Fruit fly (Drosophila melanogaster): ENCODE data around the gene nis.

nis gene

dm6 chr2L:1615753-1616152, 28.8 kb upstream of the nis start (continued):
- TF ChIP-seq CG17385 (GFP tag; optimal IDR thresholded peaks at IDR 0.05) (peak; percentile 52), cad (GFP tag; optimal IDR thresholded peaks at IDR 0.05) (no peak), ash1 (GFP tag; optimal IDR thresholded peaks at IDR 0.05) (no peak), Stat92E (GFP tag; optimal IDR thresholded peaks at IDR 0.05) (no peak), CG10462 (GFP tag; optimal IDR thresholded peaks at IDR 0.05) (peak; percentile 5), CG1602 (GFP tag; optimal IDR thresholded peaks at IDR 0.05) (peak; percentile 35), org-1 (GFP tag; optimal IDR thresholded peaks at IDR 0.05) (peak; percentile 46), CG11398 (GFP tag; optimal IDR thresholded peaks at IDR 0.05) (no peak), CG10959 (GFP tag; IDR thresholded peaks at IDR 0.05) (0 out of 2 replicates have a peak, but pooled peaks have one; percentile 33), lov (optimal IDR thresholded peaks at IDR 0.05) (no peak), lov (GFP tag; IDR thresholded peaks at IDR 0.05) (no peak), gcm (GFP tag; optimal IDR thresholded peaks at IDR 0.05) (peak; percentile 17), eyg (GFP tag; optimal IDR thresholded peaks at IDR 0.05) (no peak), Dip2 (GFP tag; IDR thresholded peaks at IDR 0.05) (no peak), grau (tag; optimal IDR thresholded peaks at IDR 0.05) (peak; percentile 70), E2f1 (GFP tag; IDR thresholded peaks at IDR 0.05) (peak; percentile 69), caup (GFP tag; optimal IDR thresholded peaks at IDR 0.05; ENCODE audit: severe bottlenecking) (peak; percentile 64), rib (GFP tag; IDR thresholded peaks at IDR 0.05) (no peak), Oaz (GFP tag; IDR thresholded peaks at IDR 0.05) (no peak), ATbp (GFP tag; optimal IDR thresholded peaks at IDR 0.05) (peak; percentile 76), CG4854 (GFP tag; optimal IDR thresholded peaks at IDR 0.05) (peak; percentile 19), zfh1 (GFP tag; IDR thresholded peaks at IDR 0.05) (peak; percentile 66), pum (GFP tag; optimal IDR thresholded peaks at IDR 0.05) (peak; percentile 32), CG33213 (GFP tag; optimal IDR thresholded peaks at IDR 0.05) (peak; percentile 38), CG31441 (GFP tag; IDR thresholded peaks at IDR 0.05) (peak; percentile 72), sens (GFP tag) (peak; percentile 94), CG6689 (GFP tag; IDR thresholded peaks at IDR 0.05) (peak; percentile 75), Hey (tag; optimal IDR thresholded peaks at IDR 0.05) (peak; percentile 31), her (GFP tag; optimal IDR thresholded peaks at IDR 0.05) (no peak), CG3726 (GFP tag; IDR thresholded peaks at IDR 0.05) (no peak), CG9932 (GFP tag; IDR thresholded peaks at IDR 0.05) (peak; percentile 46; the same call in 1 of the 2 replicates), tll (GFP tag; optimal IDR thresholded peaks at IDR 0.05) (no peak), Dip3 (GFP tag; optimal IDR thresholded peaks at IDR 0.05) (peak; percentile 5), da (GFP tag; optimal IDR thresholded peaks at IDR 0.05) (no peak), CG3407 (GFP tag; optimal IDR thresholded peaks at IDR 0.05) (peak; percentile 45), gro (GFP tag; optimal IDR thresholded peaks at IDR 0.05) (peak; percentile 41), CG4820 (GFP tag; optimal IDR thresholded peaks at IDR 0.05) (peak; percentile 58), CG7928 (GFP tag; optimal IDR thresholded peaks at IDR 0.05) (no peak), CG6854 (GFP tag; optimal IDR thresholded peaks at IDR 0.05) (peak; percentile 3), btn (GFP tag; optimal IDR thresholded peaks at IDR 0.05) (peak; percentile 53), CG14710 (tag; optimal IDR thresholded peaks at IDR 0.05) (peak; percentile 42), CG17912 (GFP tag; optimal IDR thresholded peaks at IDR 0.05) (no peak), CG15011 (GFP tag; optimal IDR thresholded peaks at IDR 0.05) (peak; percentile 22), pfk (GFP tag; optimal IDR thresholded peaks at IDR 0.05) (no peak), CG3847 (GFP tag; IDR thresholded peaks at IDR 0.05) (peak; percentile 32; the same call in 1 of the 2 replicates), Poxn (GFP tag; IDR thresholded peaks at IDR 0.05) (peak; percentile 49), ap (GFP tag; IDR thresholded peaks at IDR 0.05) (peak; percentile 32; the same call in 1 of the 2 replicates), CG13296 (GFP tag; optimal IDR thresholded peaks at IDR 0.05) (peak; percentile 49), CkIIα-i1 (GFP tag; IDR thresholded peaks at IDR 0.05) (0 out of 2 replicates have a peak, but pooled peaks have one; percentile 16), GATAe (GFP tag; conservative IDR thresholded peaks at IDR 0.05) (no peak), CG31224 (GFP tag; IDR thresholded peaks at IDR 0.05) (peak; percentile 39; the same call in 1 of the 2 replicates), Side (GFP tag; optimal IDR thresholded peaks at IDR 0.05) (peak; percentile 33)
